Worm (Caenorhabditis elegans) whole organism, L4 larva: ENCODE measurements around the gene C33F10.8.

Experiments used
- T26A8.4 ChIP-seq: fragments of 200-800 bp; sonication (Bioruptor generic); IDR thresholded peaks from 2 replicates; pipeline ENCODE4 v1.3.6; 2022; ENCODE audit warnings: missing genetic modification characterization, missing compliant biosample characterization
- ama-1 ChIP-seq: fragments of 150-350 bp; optimal IDR thresholded peaks from 2 replicates; lab custom pipeline; 2014; ENCODE audit warnings: inconsistent platforms, mixed read lengths
- cey-2 ChIP-seq: sonication (generic microtip); optimal IDR thresholded peaks from 3 replicates; lab custom pipeline; 2017; ENCODE audit warnings: missing genetic modification characterization, mild to moderate bottlenecking, missing compliant biosample characterization, antibody characterized with exemption, borderline replicate concordance; ENCODE audit not compliant: insufficient read depth
- egl-43 ChIP-seq: fragments of 200-800 bp; sonication (Bioruptor generic); IDR thresholded peaks from 2 replicates; pipeline ENCODE4 v1.3.6; 2022; ENCODE audit warnings: missing genetic modification reagents, missing genetic modification characterization, missing compliant biosample characterization
- fos-1 ChIP-seq: fragments of 150-350 bp; optimal IDR thresholded peaks from 2 replicates; lab custom pipeline; 2014; ENCODE audit warnings: missing biosample characterization, missing genetic modification characterization
- jun-1 ChIP-seq: fragments of 150-350 bp; optimal IDR thresholded peaks from 2 replicates; lab custom pipeline; 2014; ENCODE audit warnings: missing biosample characterization, missing genetic modification reagents, missing genetic modification characterization
- mep-1 ChIP-seq: fragments of 150-350 bp; sonication (generic microtip); optimal IDR thresholded peaks from 3 replicates; lab custom pipeline; 2014; ENCODE audit warnings: missing biosample characterization, missing genetic modification characterization
- nhr-237 ChIP-seq: sonication (generic microtip); optimal IDR thresholded peaks from 2 replicates; lab custom pipeline; 2017; ENCODE audit warnings: missing biosample characterization, missing genetic modification characterization
- nhr-41 ChIP-seq: fragments of 200-800 bp; sonication (Bioruptor generic); IDR thresholded peaks from 2 replicates; pipeline ENCODE4 v1.3.6; 2022; ENCODE audit warnings: missing genetic modification reagents, missing genetic modification characterization, missing compliant biosample characterization
- nhr-77 ChIP-seq: fragments of 150-350 bp; optimal IDR thresholded peaks from 2 replicates; lab custom pipeline; 2014; ENCODE audit warnings: missing biosample characterization, missing genetic modification characterization
- snpc-4 ChIP-seq: fragments of 150-350 bp; optimal IDR thresholded peaks from 2 replicates; lab custom pipeline; 2014; ENCODE audit warnings: missing biosample characterization, missing genetic modification characterization
- zag-1 ChIP-seq: fragments of 150-350 bp; optimal IDR thresholded peaks from 2 replicates; lab custom pipeline; 2014; ENCODE audit warnings: missing biosample characterization, missing genetic modification characterization

- no peak for TF ChIP-seq nhr-237
- no peak for TF ChIP-seq nhr-77 (tag; lab: Kevin White, UChicago)
- TF ChIP-seq mep-1 (tag; lab: Kevin White, UChicago): no peak
- TF ChIP-seq T26A8.4: no peak
- no peak for TF ChIP-seq fos-1
- no peak for TF ChIP-seq snpc-4 (tag; lab: Kevin White, UChicago)
- no peak for TF ChIP-seq egl-43 (GFP tag; lab: Robert Waterston, UW)
- no peak for TF ChIP-seq ama-1 (lab: Kevin White, UChicago)
- TF ChIP-seq zag-1 (tag; lab: Kevin White, UChicago): no peak
- no peak for TF ChIP-seq nhr-41 (GFP tag; lab: Robert Waterston, UW)
- TF ChIP-seq jun-1 (tag; lab: Kevin White, UChicago): no peak
- no peak for TF ChIP-seq cey-2 (tag; lab: Kevin White, UChicago)
Observed at ce11 chrII:4776933-4777332, 48.1 kb downstream of the C33F10.8 start, which contains the start of gene F26G1.11.
